Worm (Caenorhabditis elegans): Measurements from ENCODE around the gene cyn-6.

DNA sequence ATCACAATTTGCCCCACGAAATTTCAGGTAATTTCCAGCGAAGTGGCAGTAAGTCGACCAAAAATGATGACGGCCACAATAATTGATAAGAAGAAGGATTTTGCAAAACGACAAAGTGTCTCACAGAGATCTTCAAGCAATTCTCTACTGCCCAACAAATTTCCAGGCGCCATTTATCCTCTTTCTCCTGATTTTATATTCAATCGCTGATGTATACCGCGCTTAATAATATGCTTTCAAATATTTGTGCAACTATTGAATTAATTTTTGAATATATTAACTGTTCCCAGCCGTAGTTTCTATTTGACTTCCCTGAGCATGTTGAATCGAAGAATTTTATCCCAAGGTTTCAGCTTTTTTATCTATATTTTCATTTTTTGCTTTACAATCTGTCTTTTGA is 2.3 kb upstream of the cyn-6 start, which contains the start of gene tpst-2:
- no peak for TF ChIP-seq mep-1 (tag; optimal IDR thresholded peaks at IDR 0.05)
- no peak for TF ChIP-seq egl-27 (tag; optimal IDR thresholded peaks at IDR 0.05)
- no peak for TF ChIP-seq dpl-1 (GFP tag; optimal IDR thresholded peaks at IDR 0.05)
- TF ChIP-seq irx-1 (tag; optimal IDR thresholded peaks at IDR 0.05), result no peak
- TF ChIP-seq elt-2 (tag; optimal IDR thresholded peaks at IDR 0.05), result no peak
- TF ChIP-seq mdl-1 (tag; optimal IDR thresholded peaks at IDR 0.05), result no peak
- TF ChIP-seq ama-1 (optimal IDR thresholded peaks at IDR 0.05), result no peak
- no peak for TF ChIP-seq nhr-237 (tag; optimal IDR thresholded peaks at IDR 0.05)
- no peak for TF ChIP-seq zag-1 (tag; optimal IDR thresholded peaks at IDR 0.05)
- no peak for TF ChIP-seq lir-3 (tag; optimal IDR thresholded peaks at IDR 0.05; ENCODE audit: poor library complexity)
- TF ChIP-seq sox-4 (tag; optimal IDR thresholded peaks at IDR 0.05), result no peak
